Worm (Caenorhabditis elegans) whole organism, L4 larva: ENCODE data around the gene sre-6.
A peak's percentile ranks its signal among the peaks of the same experiment; 100 is the strongest.

Source experiments
- D1046.2 ChIP-seq: fragments of 200-800 bp; sonication (Bioruptor generic); IDR thresholded peaks from 2 replicates; pipeline ENCODE4 v1.3.6; 2022; ENCODE audit warnings: missing genetic modification characterization, missing compliant biosample characterization
- F26F4.8 ChIP-seq: fragments of 200-800 bp; sonication (Bioruptor generic); conservative IDR thresholded peaks from 2 replicates; pipeline ENCODE4 v1.3.6; 2022; ENCODE audit warnings: missing genetic modification characterization, missing compliant biosample characterization
- F37D6.2 ChIP-seq: sonication (generic microtip); optimal IDR thresholded peaks from 2 replicates; lab custom pipeline; 2016; ENCODE audit warnings: mild to moderate bottlenecking, missing genetic modification characterization, missing compliant biosample characterization
- ceh-20 ChIP-seq: fragments of 200-800 bp; sonication (Bioruptor generic); IDR thresholded peaks from 2 replicates; pipeline ENCODE4 v1.3.6; 2022; ENCODE audit warnings: missing genetic modification reagents, missing genetic modification characterization, missing compliant biosample characterization
- ceh-44 ChIP-seq: fragments of 200-800 bp; sonication (Bioruptor generic); IDR thresholded peaks from 2 replicates; pipeline ENCODE4 v1.3.6; 2022; ENCODE audit warnings: missing genetic modification reagents, missing genetic modification characterization, missing compliant biosample characterization
- ceh-82 ChIP-seq: sonication (generic microtip); optimal IDR thresholded peaks from 2 replicates; lab custom pipeline; 2017; ENCODE audit warnings: missing biosample characterization, missing genetic modification characterization
- ces-1 ChIP-seq: fragments of 150-350 bp; sonication (generic microtip); optimal IDR thresholded peaks from 4 replicates; lab custom pipeline; 2014; ENCODE audit warnings: missing biosample characterization, missing genetic modification reagents, missing genetic modification characterization
- cey-2 ChIP-seq: sonication (generic microtip); optimal IDR thresholded peaks from 3 replicates; lab custom pipeline; 2017; ENCODE audit warnings: missing genetic modification characterization, mild to moderate bottlenecking, missing compliant biosample characterization, antibody characterized with exemption, borderline replicate concordance; ENCODE audit not compliant: insufficient read depth
- ctbp-1 ChIP-seq: fragments of 200-800 bp; sonication (Bioruptor generic); IDR thresholded peaks from 2 replicates; pipeline ENCODE4 v1.3.6; 2022; ENCODE audit warnings: missing genetic modification reagents, missing genetic modification characterization, missing compliant biosample characterization
- daf-16 ChIP-seq, 3 experiments: sonication (generic microtip); optimal IDR thresholded peaks; 2 replicates each; lab custom pipeline; 2016 to 2017; ENCODE audit warnings: missing genetic modification characterization in 3 of 3, missing genetic modification reagents in 3 of 3, mild to moderate bottlenecking in 2 of 3, missing compliant biosample characterization in 2 of 3, missing biosample characterization in 1 of 3, moderate library complexity in 1 of 3
- dmd-6 ChIP-seq: fragments of 200-800 bp; sonication (Bioruptor generic); IDR thresholded peaks from 2 replicates; pipeline ENCODE4 v1.3.6; 2022; ENCODE audit warnings: missing genetic modification reagents, missing genetic modification characterization, missing compliant biosample characterization
- dpl-1 ChIP-seq: fragments of 150-350 bp; optimal IDR thresholded peaks from 2 replicates; lab custom pipeline; 2014; ENCODE audit warnings: missing biosample characterization, missing genetic modification reagents, missing genetic modification characterization
- dve-1 ChIP-seq: sonication (generic microtip); optimal IDR thresholded peaks from 2 replicates; lab custom pipeline; 2017; ENCODE audit warnings: antibody characterized with exemption, mild to moderate bottlenecking, missing genetic modification characterization, missing compliant biosample characterization; ENCODE audit not compliant: insufficient read depth
- egl-43 ChIP-seq: fragments of 200-800 bp; sonication (Bioruptor generic); IDR thresholded peaks from 2 replicates; pipeline ENCODE4 v1.3.6; 2022; ENCODE audit warnings: missing genetic modification reagents, missing genetic modification characterization, missing compliant biosample characterization
- fkh-10 ChIP-seq: fragments of 150-350 bp; optimal IDR thresholded peaks from 2 replicates; lab custom pipeline; 2014; ENCODE audit warnings: missing biosample characterization, missing genetic modification reagents, missing genetic modification characterization
- fos-1 ChIP-seq: fragments of 150-350 bp; optimal IDR thresholded peaks from 2 replicates; lab custom pipeline; 2014; ENCODE audit warnings: missing biosample characterization, missing genetic modification characterization
- hif-1 ChIP-seq, 2 experiments: sonication (generic microtip); optimal IDR thresholded peaks; 2 replicates each; lab custom pipeline; 2016 to 2017; ENCODE audit warnings: missing compliant biosample characterization in 2 of 2, missing genetic modification characterization in 2 of 2, missing genetic modification reagents in 2 of 2, missing genotype in 2 of 2, mild to moderate bottlenecking in 1 of 2
- hlh-11 ChIP-seq: fragments of 200-800 bp; sonication (Bioruptor generic); optimal IDR thresholded peaks from 2 replicates; lab custom pipeline; 2018; ENCODE audit warnings: mild to moderate bottlenecking, missing genetic modification characterization, missing compliant biosample characterization
- hlh-30 ChIP-seq: sonication (generic microtip); optimal IDR thresholded peaks from 2 replicates; lab custom pipeline; 2017; ENCODE audit warnings: antibody characterized with exemption, mild to moderate bottlenecking, missing genetic modification characterization, missing compliant biosample characterization; ENCODE audit not compliant: insufficient read depth
- hmg-1.1 ChIP-seq: fragments of 200-800 bp; sonication (Bioruptor generic); IDR thresholded peaks from 2 replicates; pipeline ENCODE4 v1.3.6; 2022; ENCODE audit warnings: missing genetic modification reagents, missing genetic modification characterization, missing compliant biosample characterization
- jun-1 ChIP-seq: fragments of 150-350 bp; optimal IDR thresholded peaks from 2 replicates; lab custom pipeline; 2014; ENCODE audit warnings: missing biosample characterization, missing genetic modification reagents, missing genetic modification characterization
- lin-1 ChIP-seq: fragments of 200-800 bp; sonication (Bioruptor generic); IDR thresholded peaks from 2 replicates; pipeline ENCODE4 v1.3.6; 2022; ENCODE audit warnings: missing genetic modification reagents, missing genetic modification characterization, missing compliant biosample characterization
- lir-3 ChIP-seq: sonication (generic microtip); optimal IDR thresholded peaks from 2 replicates; lab custom pipeline; 2016; ENCODE audit warnings: mild to moderate bottlenecking, missing genetic modification characterization, missing compliant biosample characterization
- mdl-1 ChIP-seq, 2 experiments: fragments of 150-350 bp in 1 of 2; sonication (generic microtip) in 1 of 2; optimal IDR thresholded peaks; 2 replicates each; lab custom pipeline; 2014 to 2017; ENCODE audit warnings: missing biosample characterization in 2 of 2, missing genetic modification characterization in 2 of 2
- mep-1 ChIP-seq: fragments of 150-350 bp; sonication (generic microtip); optimal IDR thresholded peaks from 3 replicates; lab custom pipeline; 2014; ENCODE audit warnings: missing biosample characterization, missing genetic modification characterization
- mxl-3 ChIP-seq: fragments of 200-800 bp; sonication (Bioruptor generic); optimal IDR thresholded peaks from 2 replicates; lab custom pipeline; 2018; ENCODE audit warnings: mild to moderate bottlenecking, missing genetic modification characterization, missing compliant biosample characterization
- nhr-11 ChIP-seq: fragments of 150-350 bp; optimal IDR thresholded peaks from 2 replicates; lab custom pipeline; 2014; ENCODE audit warnings: missing biosample characterization, missing genetic modification characterization
- nhr-111 ChIP-seq: fragments of 200-800 bp; sonication (Bioruptor generic); optimal IDR thresholded peaks from 2 replicates; lab custom pipeline; 2018; ENCODE audit warnings: mild to moderate bottlenecking, missing genetic modification characterization, missing compliant biosample characterization
- nhr-28 ChIP-seq: fragments of 150-350 bp; optimal IDR thresholded peaks from 2 replicates; lab custom pipeline; 2014; ENCODE audit warnings: missing biosample characterization, missing genetic modification characterization
- nhr-77 ChIP-seq: fragments of 150-350 bp; optimal IDR thresholded peaks from 2 replicates; lab custom pipeline; 2014; ENCODE audit warnings: missing biosample characterization, missing genetic modification characterization
- pha-4 ChIP-seq, 2 experiments: fragments of 150-350 bp in 1 of 2; fragments of 200-800 bp in 1 of 2; sonication (Bioruptor generic) in 1 of 2; IDR thresholded peaks in 1 of 2; optimal IDR thresholded peaks in 1 of 2; 2 replicates each; pipeline versions ENCODE4 v1.3.6 to Lab custom; 2014 to 2022; ENCODE audit warnings: missing genetic modification characterization in 2 of 2, missing genetic modification reagents in 2 of 2, missing biosample characterization in 1 of 2, missing compliant biosample characterization in 1 of 2
- pqm-1 ChIP-seq: sonication (generic microtip); optimal IDR thresholded peaks from 2 replicates; lab custom pipeline; 2017; ENCODE audit warnings: missing biosample characterization, missing genetic modification characterization
- rbr-2 ChIP-seq: sonication (generic microtip); optimal IDR thresholded peaks from 2 replicates; lab custom pipeline; 2016; ENCODE audit warnings: missing genotype, missing genetic modification characterization, missing compliant biosample characterization
- saeg-2 ChIP-seq: fragments of 200-800 bp; sonication (Bioruptor generic); IDR thresholded peaks from 2 replicates; pipeline ENCODE4 v1.3.6; 2022; ENCODE audit warnings: missing genetic modification reagents, missing genetic modification characterization, missing compliant biosample characterization
- unc-62 ChIP-seq, 3 experiments: fragments of 150-350 bp in 1 of 3; sonication (generic microtip); optimal IDR thresholded peaks in 2 of 3; peaks in 1 of 3; 1 replicate in 1 of 3; 2 replicates in 2 of 3; lab custom pipeline; 2014 to 2017; ENCODE audit warnings: missing biosample characterization in 3 of 3, missing genetic modification characterization in 3 of 3, missing genetic modification reagents in 3 of 3, missing genotype in 1 of 3
- vab-7 ChIP-seq: fragments of 200-800 bp; sonication (Bioruptor generic); IDR thresholded peaks from 2 replicates; pipeline ENCODE4 v1.3.6; 2022; ENCODE audit warnings: missing genetic modification reagents, missing genetic modification characterization, missing compliant biosample characterization
- zip-11 ChIP-seq: fragments of 200-800 bp; sonication (Bioruptor generic); IDR thresholded peaks from 2 replicates; pipeline ENCODE4 v1.3.6; 2022; ENCODE audit warnings: missing genetic modification characterization, missing compliant biosample characterization
- ztf-11 ChIP-seq: fragments of 150-350 bp; optimal IDR thresholded peaks from 2 replicates; lab custom pipeline; 2014; ENCODE audit warnings: missing biosample characterization, missing genetic modification characterization

The sre-6 gene

ce11 chrV:10721912-10722426 lies 40.6 kb downstream of the sre-6 start (continued):
- TF ChIP-seq fkh-10 = peak; percentile 40
- TF ChIP-seq mep-1 (tag; lab: Kevin White, UChicago) = peak; percentile 41
- peak; percentile 55; the same call in 1 of the 2 replicates for TF ChIP-seq hmg-1.1
- peak; percentile 56; the same call in 1 of the 2 replicates for TF ChIP-seq egl-43
- TF ChIP-seq hif-1 (tag; optimal IDR thresholded peaks at IDR 0.05; lab: Kevin White, UChicago) = peak in 1 of 2 experiments; percentile 11
- no peak for TF ChIP-seq D1046.2 (GFP tag; lab: Robert Waterston, UW)
- no peak for TF ChIP-seq jun-1 (tag; lab: Kevin White, UChicago)
- TF ChIP-seq, all 104 proteins: peak for 18

- TF ChIP-seq mxl-3 (no peak), ces-1 (GFP tag; lab: Kevin White, UChicago) (peak; percentile 86)
These were observed 41.3 kb downstream of the sre-6 start for ce11 chrV:10721304-10721703.

ce11 chrV:10720876-10721275 lies 41.7 kb downstream of the sre-6 start:
- peak; percentile 65 for TF ChIP-seq hlh-30
- TF ChIP-seq nhr-28 (tag; lab: Kevin White, UChicago) = peak; percentile 4
- peak in 1 of 2 experiments; percentile 26 for TF ChIP-seq unc-62 (GFP tag; optimal IDR thresholded peaks at IDR 0.05 in 1 of 2; lab: Kevin White, UChicago)
- TF ChIP-seq unc-62 (tag; optimal IDR thresholded peaks at IDR 0.05; lab: Kevin White, UChicago) = no peak
- TF ChIP-seq mdl-1 (tag; optimal IDR thresholded peaks at IDR 0.05; lab: Kevin White, UChicago) = peak in 1 of 2 experiments; percentile 49
- no peak for TF ChIP-seq lir-3 (tag; lab: Kevin White, UChicago)
- TF ChIP-seq dve-1 (tag; lab: Kevin White, UChicago) = peak; percentile 6
- TF ChIP-seq nhr-111 (GFP tag; lab: Kevin White, UChicago) = no peak
- TF ChIP-seq F26F4.8 (GFP tag; lab: Robert Waterston, UW) = no peak

ce11 chrV:10720303-10720847 lies 42.2 kb downstream of the sre-6 start:
- peak in 1 of 2 experiments; percentile 80 for TF ChIP-seq unc-62 (GFP tag; optimal IDR thresholded peaks at IDR 0.05 in 1 of 2; lab: Kevin White, UChicago)
- no peak for TF ChIP-seq unc-62 (tag; optimal IDR thresholded peaks at IDR 0.05; lab: Kevin White, UChicago)
- peak; percentile 21; the same call in 1 of the 2 replicates for TF ChIP-seq ceh-20 (GFP tag; lab: Robert Waterston, UW)
- no peak for TF ChIP-seq saeg-2 (GFP tag; lab: Robert Waterston, UW)
- TF ChIP-seq hmg-1.1 = no peak

ce11 chrV:10719833-10720170 lies 42.8 kb downstream of the sre-6 start:
- TF ChIP-seq hif-1 (tag; optimal IDR thresholded peaks at IDR 0.05; lab: Kevin White, UChicago) (peak in 1 of 2 experiments; percentile 60), dmd-6 (GFP tag; lab: Robert Waterston, UW) (peak; percentile 78), daf-16 (GFP tag; optimal IDR thresholded peaks at IDR 0.05; lab: Kevin White, UChicago) (no peak), daf-16 (tag; optimal IDR thresholded peaks at IDR 0.05; lab: Kevin White, UChicago) (peak; percentile 54), pha-4 (GFP tag; IDR thresholded peaks at IDR 0.05; lab: Robert Waterston, UW) (0 out of 2 replicates have a peak, but pooled peaks have one; percentile 3), pha-4 (tag; optimal IDR thresholded peaks at IDR 0.05; lab: Kevin White, UChicago) (no peak), ztf-11 (tag; lab: Kevin White, UChicago) (no peak), rbr-2 (tag; lab: Kevin White, UChicago) (peak; percentile 14), nhr-28 (tag; lab: Kevin White, UChicago) (peak; percentile 98), ceh-82 (tag; lab: Kevin White, UChicago) (no peak), cey-2 (tag; lab: Kevin White, UChicago) (peak; percentile 76), saeg-2 (GFP tag; lab: Robert Waterston, UW) (0 out of 2 replicates have a peak, but pooled peaks have one; percentile 7), zip-11 (no peak), lin-1 (GFP tag; lab: Robert Waterston, UW) (peak; percentile 40; the same call in 1 of the 2 replicates), unc-62 (GFP tag; optimal IDR thresholded peaks at IDR 0.05 in 1 of 2; lab: Kevin White, UChicago) (peak in 1 of 2 experiments; percentile 87), unc-62 (tag; optimal IDR thresholded peaks at IDR 0.05; lab: Kevin White, UChicago) (no peak), hlh-11 (tag; lab: Kevin White, UChicago) (peak; percentile 84), hlh-30 (peak; percentile 98), dpl-1 (GFP tag; lab: Kevin White, UChicago) (peak; percentile 22), nhr-77 (tag; lab: Kevin White, UChicago) (peak; percentile 71), ctbp-1 (no peak), dve-1 (tag; lab: Kevin White, UChicago) (peak; percentile 83), mxl-3 (peak; percentile 62), fos-1 (tag; lab: Kevin White, UChicago) (peak; percentile 45), pqm-1 (tag; lab: Kevin White, UChicago) (peak; percentile 34), F37D6.2 (tag; lab: Kevin White, UChicago) (no peak), ceh-44 (GFP tag; lab: Robert Waterston, UW) (no peak), vab-7 (GFP tag; lab: Robert Waterston, UW) (no peak), nhr-11 (tag; lab: Kevin White, UChicago) (peak; percentile 88)
